Worm (Caenorhabditis elegans): ENCODE measurements around the gene gldi-7.

gldi-7 gene

DNA sequence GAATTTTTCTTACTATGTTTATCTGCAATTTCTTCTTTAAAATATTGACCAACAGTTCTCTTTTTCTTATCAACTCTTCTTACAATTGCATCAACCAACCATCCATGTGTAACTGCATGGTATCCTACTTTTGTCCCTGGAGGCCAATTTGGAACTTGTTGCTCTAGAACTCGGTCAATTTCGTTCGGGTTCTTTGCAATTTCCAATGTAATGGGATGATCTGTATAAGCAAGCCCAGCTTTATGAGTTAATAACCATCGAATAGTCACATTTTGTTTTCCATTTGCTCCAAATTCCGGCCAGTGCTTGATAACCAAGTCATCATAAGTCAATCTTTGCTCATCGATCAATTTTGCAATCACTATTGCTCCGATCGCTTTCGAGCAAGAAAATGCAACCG is 51.7 kb downstream of the gldi-7 start:
- TF ChIP-seq ceh-13 (GFP tag; optimal IDR thresholded peaks at IDR 0.05) (no peak), tbx-37 (GFP tag; conservative IDR thresholded peaks at IDR 0.05) (no peak), tra-4 (tag; optimal IDR thresholded peaks at IDR 0.05) (no peak), hmbx-1 (tag; optimal IDR thresholded peaks at IDR 0.05) (no peak), hnd-1 (tag; optimal IDR thresholded peaks at IDR 0.05) (no peak), pes-1 (GFP tag; IDR thresholded peaks at IDR 0.05) (no peak), flt-1 (GFP tag; IDR thresholded peaks at IDR 0.05) (no peak), B0310.2 (tag; optimal IDR thresholded peaks at IDR 0.05) (no peak), sea-1 (GFP tag; conservative IDR thresholded peaks at IDR 0.05) (no peak), tbx-11 (GFP tag; IDR thresholded peaks at IDR 0.05) (no peak), ama-1 (optimal IDR thresholded peaks at IDR 0.05) (no peak), ceh-36 (tag; optimal IDR thresholded peaks at IDR 0.05) (no peak), aly-1 (tag; optimal IDR thresholded peaks at IDR 0.05) (no peak), hmg-4 (GFP tag; optimal IDR thresholded peaks at IDR 0.05) (no peak), ets-7 (tag; optimal IDR thresholded peaks at IDR 0.05) (no peak), scrt-1 (GFP tag; IDR thresholded peaks at IDR 0.05) (no peak), F13C5.2 (tag; optimal IDR thresholded peaks at IDR 0.05) (no peak)

Data from whole organism, early embryonic.